Worm (Caenorhabditis elegans): ENCODE data around the gene cwc-15.

ce11 chrV:16032761-16033160 lies 9.6 kb downstream of the cwc-15 start, which contains the start of gene T10C6.16:
- TF ChIP-seq unc-62 (GFP tag; optimal IDR thresholded peaks at IDR 0.05) (no peak), ztf-11 (tag; optimal IDR thresholded peaks at IDR 0.05) (no peak), ceh-88 (GFP tag; IDR thresholded peaks at IDR 0.05) (no peak), ces-1 (GFP tag; optimal IDR thresholded peaks at IDR 0.05) (no peak), pax-3 (tag; optimal IDR thresholded peaks at IDR 0.05) (no peak), alr-1 (tag; optimal IDR thresholded peaks at IDR 0.05; ENCODE audit: borderline replicate concordance) (no peak)
